Worm (Caenorhabditis elegans): ENCODE data around the gene unc-41.

DNA sequence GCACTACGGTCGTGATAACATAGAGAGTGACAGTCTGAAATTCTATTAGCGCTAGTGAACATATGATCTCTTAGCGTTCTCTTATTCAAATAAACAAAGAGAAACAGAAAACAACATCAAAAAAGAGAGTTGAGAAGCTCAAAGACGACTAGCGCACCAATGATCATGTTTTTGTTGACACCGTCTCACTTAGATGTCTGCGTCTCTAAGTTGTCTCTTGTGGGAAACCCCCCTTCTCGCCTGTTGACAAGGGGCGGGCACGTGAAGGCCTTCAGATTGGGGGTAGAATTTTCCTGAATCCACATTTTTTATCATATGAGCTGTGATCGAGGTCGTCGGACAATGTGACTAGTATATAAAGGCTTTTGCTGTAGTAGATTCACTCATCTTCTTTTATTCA lies 43.9 kb upstream of the unc-41 start:
- no peak for TF ChIP-seq elt-3 (tag; optimal IDR thresholded peaks at IDR 0.05)
- no peak for TF ChIP-seq snpc-4 (tag; optimal IDR thresholded peaks at IDR 0.05)
- no peak for TF ChIP-seq nhr-12 (tag; optimal IDR thresholded peaks at IDR 0.05)
- no peak for TF ChIP-seq ces-1 (GFP tag; optimal IDR thresholded peaks at IDR 0.05)
- no peak for TF ChIP-seq elt-1 (tag; optimal IDR thresholded peaks at IDR 0.05; ENCODE audit: borderline replicate concordance, insufficient read depth)
- TF ChIP-seq mep-1 (tag; optimal IDR thresholded peaks at IDR 0.05): no peak
- TF ChIP-seq ztf-11 (tag; optimal IDR thresholded peaks at IDR 0.05): no peak
- TF ChIP-seq mab-5 (tag; optimal IDR thresholded peaks at IDR 0.05): no peak
- TF ChIP-seq lsy-2 (tag; optimal IDR thresholded peaks at IDR 0.05): no peak
